Fruit fly (Drosophila melanogaster) S2 (cell line): ENCODE results near the gene Trpml.

Experiments
- CG8478 ChIP-seq: fragments of >200 bp; optimal IDR thresholded peaks from 2 replicates; lab custom pipeline; 2018
- CTCF ChIP-seq, 2 experiments: fragments of >200 bp; optimal IDR thresholded peaks; 2 replicates each; lab custom pipeline; 2018

DNA sequence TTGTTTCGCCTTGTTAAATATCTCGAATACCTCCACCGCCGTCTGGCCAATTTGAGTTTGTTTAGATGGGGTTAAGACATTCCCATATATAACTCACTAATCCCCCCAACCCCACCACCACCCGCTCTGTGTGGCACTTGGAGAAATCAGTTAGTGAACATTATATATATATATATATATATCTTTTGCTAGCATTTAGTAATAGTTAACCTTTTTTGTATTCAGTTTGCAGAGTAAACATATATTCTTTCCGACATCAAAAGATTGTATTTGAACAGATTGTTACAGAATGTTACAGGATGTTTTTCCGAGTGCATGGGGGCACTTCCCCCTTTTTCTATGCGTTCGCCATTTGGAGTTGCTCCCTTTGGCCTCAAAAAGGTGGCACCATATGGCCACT is 47.6 kb downstream of the Trpml start:
- TF ChIP-seq CG8478 (no peak), CTCF (optimal IDR thresholded peaks at IDR 0.05; lab: Kevin White, UChicago) (no peak)
